Fruit fly (Drosophila melanogaster): Measurements from ENCODE around the gene CG34298.

The CG34298 gene

DNA sequence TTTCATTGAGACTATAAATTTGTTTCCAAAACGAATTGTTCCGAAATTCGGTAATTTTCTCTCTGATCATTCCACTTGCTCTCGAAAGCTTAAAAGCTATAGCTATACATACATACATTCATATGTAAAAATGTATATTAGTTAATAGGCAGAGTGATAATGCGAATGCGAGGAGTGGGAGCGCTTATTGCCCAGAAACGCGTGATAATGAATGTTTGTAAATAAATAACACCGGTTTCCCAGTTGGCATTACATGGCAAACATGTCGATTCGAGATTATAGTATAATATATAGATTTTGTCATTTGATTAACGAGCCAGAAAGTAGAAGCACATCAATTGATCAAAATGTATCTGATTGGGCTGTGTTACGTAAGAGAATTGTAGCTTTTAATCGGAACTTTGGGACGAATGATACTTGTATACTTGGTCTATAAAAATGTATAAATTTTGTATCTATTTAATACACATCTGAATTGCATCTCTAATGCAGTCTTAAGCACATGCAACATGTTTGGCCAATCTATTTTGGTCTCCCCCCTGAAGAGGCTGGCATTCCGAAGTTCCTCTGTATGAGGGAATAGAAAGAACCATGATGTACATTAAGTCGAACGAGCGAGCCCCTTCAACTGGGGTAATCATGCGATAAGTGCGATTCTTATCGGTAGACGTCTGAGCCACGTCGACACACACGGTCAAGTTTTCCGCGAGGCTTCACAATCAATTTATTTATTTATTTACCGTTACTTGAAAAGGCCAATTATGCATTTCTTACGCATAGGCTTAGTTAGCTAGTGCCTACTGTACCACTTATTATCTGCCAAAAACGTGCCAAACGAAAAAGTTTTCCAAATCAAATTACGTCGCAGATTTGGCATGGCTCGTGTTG is 13.3 kb downstream of the CG34298 start:
- peak; percentile 58 for TF ChIP-seq CG14655 (GFP tag; optimal IDR thresholded peaks at IDR 0.05)
- TF ChIP-seq Ets98B (GFP tag; IDR thresholded peaks at IDR 0.05), result peak; percentile 66; the same call in 1 of the 2 replicates
- peak; percentile 64 for TF ChIP-seq CG32121 (GFP tag; IDR thresholded peaks at IDR 0.05)
- peak; percentile 72 for TF ChIP-seq CG4496 (GFP tag; IDR thresholded peaks at IDR 0.05)
- TF ChIP-seq CG15710 (tag; optimal IDR thresholded peaks at IDR 0.05), result no peak
- peak; percentile 68; the same call in 2 of the 3 replicates for TF ChIP-seq fd96Ca (GFP tag; IDR thresholded peaks at IDR 0.05)
- no peak for TF ChIP-seq Pif1A (GFP tag; optimal IDR thresholded peaks at IDR 0.05)
- TF ChIP-seq CG8301 (tag; optimal IDR thresholded peaks at IDR 0.05), result peak; percentile 38
- TF ChIP-seq rn (GFP tag; IDR thresholded peaks at IDR 0.05), result peak; percentile 32; the same call in 1 of the 2 replicates
- no peak for TF ChIP-seq gl (tag; optimal IDR thresholded peaks at IDR 0.05)

DNA sequence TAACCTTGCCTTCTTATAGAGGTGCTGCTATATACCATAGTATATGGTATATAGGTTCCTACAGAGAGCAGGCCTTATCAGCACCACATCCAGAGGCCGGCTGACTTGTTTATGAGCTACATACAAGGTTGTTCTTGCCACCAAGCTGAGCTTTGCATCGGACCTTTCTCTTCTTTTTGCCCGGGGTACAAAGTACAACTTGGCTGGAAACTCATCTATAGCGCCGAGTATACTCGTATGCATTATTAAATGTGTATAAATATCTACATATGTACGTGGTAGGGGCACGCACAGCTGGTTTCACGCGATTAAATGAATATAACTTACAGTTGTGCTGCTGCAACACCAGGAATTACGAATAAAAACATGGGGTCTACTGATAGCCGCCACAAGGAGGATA is 14.3 kb downstream of the CG34298 start:
- TF ChIP-seq Pif1A (GFP tag; optimal IDR thresholded peaks at IDR 0.05) (peak; percentile 76), CG9948 (tag; optimal IDR thresholded peaks at IDR 0.05) (no peak), CG10348 (GFP tag; IDR thresholded peaks at IDR 0.05) (no peak), CG17806 (tag; optimal IDR thresholded peaks at IDR 0.05) (peak; percentile 47), D1 (tag; optimal IDR thresholded peaks at IDR 0.05) (no peak), CG32121 (GFP tag; IDR thresholded peaks at IDR 0.05) (no peak; the same call in 1 of the 2 replicates), Snoo (tag; optimal IDR thresholded peaks at IDR 0.05) (peak; percentile 3), gl (tag; optimal IDR thresholded peaks at IDR 0.05) (peak; percentile 94), CG8301 (tag; optimal IDR thresholded peaks at IDR 0.05) (peak; percentile 48), CG15710 (tag; optimal IDR thresholded peaks at IDR 0.05) (peak; percentile 18), rn (GFP tag; IDR thresholded peaks at IDR 0.05) (no peak), CG14655 (GFP tag; optimal IDR thresholded peaks at IDR 0.05) (peak; percentile 58), CG34367 (tag; optimal IDR thresholded peaks at IDR 0.05) (peak; percentile 23), Ets98B (GFP tag; IDR thresholded peaks at IDR 0.05) (peak; percentile 77), CG12605 (GFP tag; IDR thresholded peaks at IDR 0.05) (peak; percentile 87), CG13204 (GFP tag; optimal IDR thresholded peaks at IDR 0.05) (peak; percentile 78), fd96Ca (GFP tag; IDR thresholded peaks at IDR 0.05) (peak; percentile 39; the same call in 2 of the 3 replicates), CG4496 (GFP tag; IDR thresholded peaks at IDR 0.05) (peak; percentile 54; the same call in 1 of the 3 replicates), Pif1B (GFP tag; optimal IDR thresholded peaks at IDR 0.05) (peak; percentile 64), EcR (GFP tag; optimal IDR thresholded peaks at IDR 0.05) (no peak), CG8159 (tag; optimal IDR thresholded peaks at IDR 0.05) (peak; percentile 40)

DNA sequence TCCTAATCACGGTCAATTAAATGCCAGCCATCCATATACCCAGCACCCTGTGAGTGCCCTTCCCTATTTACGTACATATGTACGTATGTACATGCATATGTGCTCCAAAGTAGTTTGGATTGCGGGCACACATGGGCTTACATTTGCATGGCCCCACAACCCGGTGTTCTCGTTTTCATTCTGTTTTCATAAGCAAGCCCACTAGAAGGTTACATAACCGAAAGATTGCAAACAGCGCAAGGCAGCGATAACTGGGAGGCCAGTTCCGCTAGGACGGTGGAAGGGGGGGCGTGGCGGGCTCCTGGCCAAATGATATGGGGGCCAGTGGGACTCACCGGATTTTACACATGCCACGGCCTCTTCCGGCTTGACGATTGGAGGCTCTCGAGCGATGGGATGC is 14.9 kb downstream of the CG34298 start:
- TF ChIP-seq fd96Ca (GFP tag; IDR thresholded peaks at IDR 0.05) (no peak), CG15710 (tag; optimal IDR thresholded peaks at IDR 0.05) (no peak), Pif1B (GFP tag; optimal IDR thresholded peaks at IDR 0.05) (no peak), CG4496 (GFP tag; IDR thresholded peaks at IDR 0.05) (no peak), EcR (GFP tag; optimal IDR thresholded peaks at IDR 0.05) (no peak), CG32121 (GFP tag; IDR thresholded peaks at IDR 0.05) (no peak), D1 (tag; optimal IDR thresholded peaks at IDR 0.05) (no peak), CG13204 (GFP tag; optimal IDR thresholded peaks at IDR 0.05) (no peak), CG8301 (tag; optimal IDR thresholded peaks at IDR 0.05) (no peak), CG14655 (GFP tag; optimal IDR thresholded peaks at IDR 0.05) (no peak), Pif1A (GFP tag; optimal IDR thresholded peaks at IDR 0.05) (no peak), gl (tag; optimal IDR thresholded peaks at IDR 0.05) (no peak), CG9948 (tag; optimal IDR thresholded peaks at IDR 0.05) (no peak), CG12605 (GFP tag; IDR thresholded peaks at IDR 0.05) (no peak), CG10348 (GFP tag; IDR thresholded peaks at IDR 0.05) (no peak), CG8159 (tag; optimal IDR thresholded peaks at IDR 0.05) (no peak), CG34367 (tag; optimal IDR thresholded peaks at IDR 0.05) (no peak), Ets98B (GFP tag; IDR thresholded peaks at IDR 0.05) (no peak), rn (GFP tag; IDR thresholded peaks at IDR 0.05) (no peak)

DNA sequence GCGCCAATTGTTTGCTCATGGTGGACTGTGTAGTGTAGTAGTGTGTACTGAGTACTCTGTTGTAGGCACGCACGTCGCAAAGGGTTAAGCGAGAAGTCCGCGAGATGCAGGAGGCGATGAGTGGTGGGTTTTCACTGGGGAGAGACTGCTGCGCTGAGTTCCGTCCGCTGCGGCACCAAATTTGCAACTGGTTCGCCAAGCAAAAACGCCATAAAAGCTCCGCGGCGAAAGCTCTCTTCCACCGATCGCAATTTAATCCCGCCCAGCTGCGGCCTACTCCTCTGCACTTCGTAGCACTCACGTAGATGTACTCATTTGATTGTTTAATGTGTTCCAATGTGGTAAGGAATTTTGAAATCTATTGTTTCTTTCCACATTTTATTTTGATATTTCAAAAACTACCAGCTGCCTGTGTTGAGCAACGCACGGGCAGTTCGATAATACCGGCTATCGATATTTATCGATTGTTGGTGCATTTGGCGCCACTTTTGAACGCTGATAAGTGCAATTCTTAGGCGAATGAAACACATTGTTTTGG is 15.5 kb downstream of the CG34298 start, which contains the start of gene CG7920:
Gene CG7920, minus strand, starts transcription at position 308 of the 538 bp plus-strand sequence.
- TF ChIP-seq CG17806 (tag; optimal IDR thresholded peaks at IDR 0.05), result peak; percentile 6
- no peak for TF ChIP-seq rn (GFP tag; IDR thresholded peaks at IDR 0.05)
- no peak for TF ChIP-seq Pif1B (GFP tag; optimal IDR thresholded peaks at IDR 0.05)
- TF ChIP-seq CG10348 (GFP tag; IDR thresholded peaks at IDR 0.05), result no peak
- no peak for TF ChIP-seq CG14655 (GFP tag; optimal IDR thresholded peaks at IDR 0.05)
- peak; percentile 6 for TF ChIP-seq CG8301 (tag; optimal IDR thresholded peaks at IDR 0.05)
- TF ChIP-seq CG9948 (tag; optimal IDR thresholded peaks at IDR 0.05), result no peak
- peak; percentile 7 for TF ChIP-seq CG34367 (tag; optimal IDR thresholded peaks at IDR 0.05)
- TF ChIP-seq Snoo (tag; optimal IDR thresholded peaks at IDR 0.05), result no peak
- TF ChIP-seq fd96Ca (GFP tag; IDR thresholded peaks at IDR 0.05), result no peak
- TF ChIP-seq Pif1A (GFP tag; optimal IDR thresholded peaks at IDR 0.05), result no peak
- 0 out of 3 replicates have a peak, but pooled peaks have one; percentile 36 for TF ChIP-seq CG4496 (GFP tag; IDR thresholded peaks at IDR 0.05)
- TF ChIP-seq Ets98B (GFP tag; IDR thresholded peaks at IDR 0.05), result peak; percentile 40; the same call in 1 of the 2 replicates
- TF ChIP-seq gl (tag; optimal IDR thresholded peaks at IDR 0.05), result no peak
- TF ChIP-seq EcR (GFP tag; optimal IDR thresholded peaks at IDR 0.05), result no peak
- no peak for TF ChIP-seq CG8159 (tag; optimal IDR thresholded peaks at IDR 0.05)
- no peak for TF ChIP-seq CG15710 (tag; optimal IDR thresholded peaks at IDR 0.05)
- TF ChIP-seq CG13204 (GFP tag; optimal IDR thresholded peaks at IDR 0.05), result peak; percentile 45
- TF ChIP-seq CG12605 (GFP tag; IDR thresholded peaks at IDR 0.05), result peak; percentile 44; the same call in 1 of the 2 replicates
- TF ChIP-seq CG32121 (GFP tag; IDR thresholded peaks at IDR 0.05), result 0 out of 2 replicates have a peak, but pooled peaks have one; percentile 24

DNA sequence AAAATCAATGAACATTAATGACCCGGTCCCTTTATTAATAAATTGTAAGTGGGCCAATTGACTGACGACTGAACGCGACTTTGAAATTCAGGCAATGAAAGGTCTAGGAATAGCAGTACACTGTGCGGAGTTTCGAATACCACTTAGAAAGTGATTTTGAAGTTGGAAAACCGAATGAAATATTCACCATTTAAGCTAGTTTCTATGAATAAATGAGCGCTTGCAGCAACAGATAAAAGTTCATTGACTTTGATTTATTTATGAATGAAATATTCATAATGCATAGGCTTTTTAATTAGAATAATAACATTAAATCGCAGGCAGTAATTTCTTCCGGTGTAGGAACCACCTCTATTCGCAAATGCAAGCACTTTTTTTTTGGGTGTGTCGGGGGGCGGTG is 21.4 kb downstream of the CG34298 start:
- peak; percentile 64; the same call in 2 of the 3 replicates for TF ChIP-seq CG4496 (GFP tag; IDR thresholded peaks at IDR 0.05)
- TF ChIP-seq CG10348 (GFP tag; IDR thresholded peaks at IDR 0.05), result no peak
- peak; percentile 37; the same call in 1 of the 3 replicates for TF ChIP-seq fd96Ca (GFP tag; IDR thresholded peaks at IDR 0.05)
- TF ChIP-seq EcR (GFP tag; optimal IDR thresholded peaks at IDR 0.05), result no peak
- peak; percentile 73 for TF ChIP-seq CG32121 (GFP tag; IDR thresholded peaks at IDR 0.05)
- TF ChIP-seq gl (tag; optimal IDR thresholded peaks at IDR 0.05), result no peak
- peak; percentile 9 for TF ChIP-seq CG15710 (tag; optimal IDR thresholded peaks at IDR 0.05)
- no peak for TF ChIP-seq CG13204 (GFP tag; optimal IDR thresholded peaks at IDR 0.05)
- TF ChIP-seq CG9948 (tag; optimal IDR thresholded peaks at IDR 0.05), result peak; percentile 20
- TF ChIP-seq CG8159 (tag; optimal IDR thresholded peaks at IDR 0.05), result peak; percentile 27
- no peak for TF ChIP-seq Pif1A (GFP tag; optimal IDR thresholded peaks at IDR 0.05)
- TF ChIP-seq CG8301 (tag; optimal IDR thresholded peaks at IDR 0.05), result peak; percentile 44
- TF ChIP-seq CG12605 (GFP tag; IDR thresholded peaks at IDR 0.05), result no peak
- TF ChIP-seq CG17806 (tag; optimal IDR thresholded peaks at IDR 0.05), result peak; percentile 8
- TF ChIP-seq Pif1B (GFP tag; optimal IDR thresholded peaks at IDR 0.05), result no peak
- no peak for TF ChIP-seq CG14655 (GFP tag; optimal IDR thresholded peaks at IDR 0.05)
- 0 out of 2 replicates have a peak, but pooled peaks have one; percentile 21 for TF ChIP-seq rn (GFP tag; IDR thresholded peaks at IDR 0.05)
- TF ChIP-seq CG34367 (tag; optimal IDR thresholded peaks at IDR 0.05), result no peak
- TF ChIP-seq Snoo (tag; optimal IDR thresholded peaks at IDR 0.05), result no peak
- peak; percentile 57 for TF ChIP-seq Ets98B (GFP tag; IDR thresholded peaks at IDR 0.05)
- no peak for TF ChIP-seq D1 (tag; optimal IDR thresholded peaks at IDR 0.05)

Data from whole organism, pupa.